Worm (Caenorhabditis elegans) whole organism, L4 larva: ENCODE measurements around the gene F08G2.7.

Experiments
- F44E2.7 ChIP-seq: fragments of 200-800 bp; sonication (Bioruptor generic); IDR thresholded peaks from 2 replicates; pipeline ENCODE4 v2.1.2; 2022; ENCODE audit warnings: missing genetic modification characterization, missing compliant biosample characterization
- R02D3.7 ChIP-seq: fragments of 150-350 bp; sonication (generic microtip); optimal IDR thresholded peaks from 3 replicates; lab custom pipeline; 2014; ENCODE audit warnings: missing biosample characterization, missing genetic modification characterization
- Y5F2A.4 ChIP-seq: fragments of 200-800 bp; sonication (Bioruptor generic); optimal IDR thresholded peaks from 2 replicates; lab custom pipeline; 2018; ENCODE audit warnings: mild to moderate bottlenecking, missing genetic modification characterization, missing compliant biosample characterization
- ZK546.5 ChIP-seq, 2 experiments: sonication (generic microtip); optimal IDR thresholded peaks; 2 replicates each; lab custom pipeline; 2017; ENCODE audit warnings: missing biosample characterization in 2 of 2, missing genetic modification characterization in 2 of 2
- aha-1 ChIP-seq: fragments of 150-350 bp; peaks from one replicate; lab custom pipeline; 2014; ENCODE audit warnings: missing biosample characterization, missing genetic modification characterization
- ceh-20 ChIP-seq: fragments of 200-800 bp; sonication (Bioruptor generic); IDR thresholded peaks from 2 replicates; pipeline ENCODE4 v1.3.6; 2022; ENCODE audit warnings: missing genetic modification reagents, missing genetic modification characterization, missing compliant biosample characterization
- ceh-28 ChIP-seq: fragments of 150-350 bp; optimal IDR thresholded peaks from 2 replicates; lab custom pipeline; 2014; ENCODE audit warnings: missing biosample characterization, missing genetic modification reagents, missing genetic modification characterization
- cey-2 ChIP-seq: sonication (generic microtip); optimal IDR thresholded peaks from 3 replicates; lab custom pipeline; 2017; ENCODE audit warnings: missing genetic modification characterization, mild to moderate bottlenecking, missing compliant biosample characterization, antibody characterized with exemption, borderline replicate concordance; ENCODE audit not compliant: insufficient read depth
- daf-16 ChIP-seq, 3 experiments: sonication (generic microtip); optimal IDR thresholded peaks; 2 replicates each; lab custom pipeline; 2016 to 2017; ENCODE audit warnings: missing genetic modification characterization in 3 of 3, missing genetic modification reagents in 3 of 3, mild to moderate bottlenecking in 2 of 3, missing compliant biosample characterization in 2 of 3, missing biosample characterization in 1 of 3, moderate library complexity in 1 of 3
- dmd-6 ChIP-seq: fragments of 200-800 bp; sonication (Bioruptor generic); IDR thresholded peaks from 2 replicates; pipeline ENCODE4 v1.3.6; 2022; ENCODE audit warnings: missing genetic modification reagents, missing genetic modification characterization, missing compliant biosample characterization
- dve-1 ChIP-seq: sonication (generic microtip); optimal IDR thresholded peaks from 2 replicates; lab custom pipeline; 2017; ENCODE audit warnings: antibody characterized with exemption, mild to moderate bottlenecking, missing genetic modification characterization, missing compliant biosample characterization; ENCODE audit not compliant: insufficient read depth
- hif-1 ChIP-seq, 2 experiments: sonication (generic microtip); optimal IDR thresholded peaks; 2 replicates each; lab custom pipeline; 2016 to 2017; ENCODE audit warnings: missing compliant biosample characterization in 2 of 2, missing genetic modification characterization in 2 of 2, missing genetic modification reagents in 2 of 2, missing genotype in 2 of 2, mild to moderate bottlenecking in 1 of 2
- hlh-11 ChIP-seq: fragments of 200-800 bp; sonication (Bioruptor generic); optimal IDR thresholded peaks from 2 replicates; lab custom pipeline; 2018; ENCODE audit warnings: mild to moderate bottlenecking, missing genetic modification characterization, missing compliant biosample characterization
- hlh-30 ChIP-seq: sonication (generic microtip); optimal IDR thresholded peaks from 2 replicates; lab custom pipeline; 2017; ENCODE audit warnings: antibody characterized with exemption, mild to moderate bottlenecking, missing genetic modification characterization, missing compliant biosample characterization; ENCODE audit not compliant: insufficient read depth
- jun-1 ChIP-seq: fragments of 150-350 bp; optimal IDR thresholded peaks from 2 replicates; lab custom pipeline; 2014; ENCODE audit warnings: missing biosample characterization, missing genetic modification reagents, missing genetic modification characterization
- lim-7 ChIP-seq: fragments of 200-800 bp; sonication (Bioruptor generic); IDR thresholded peaks from 2 replicates; pipeline ENCODE4 v1.3.6; 2022; ENCODE audit warnings: missing genetic modification characterization, missing compliant biosample characterization
- lin-29 ChIP-seq: fragments of 200-800 bp; sonication (Bioruptor generic); IDR thresholded peaks from 2 replicates; pipeline ENCODE4 v1.3.6; 2022; ENCODE audit warnings: missing genetic modification reagents, missing genetic modification characterization, missing compliant biosample characterization
- lin-38 ChIP-seq: fragments of 200-800 bp; sonication (Bioruptor generic); IDR thresholded peaks from 2 replicates; pipeline ENCODE4 v1.3.6; 2022; ENCODE audit warnings: missing genetic modification reagents, missing genetic modification characterization, missing compliant biosample characterization
- madf-5 ChIP-seq, 2 experiments: fragments of 200-800 bp; sonication (Bioruptor generic); IDR thresholded peaks; 2 replicates each; pipeline ENCODE4 v1.3.6; 2022; ENCODE audit warnings: missing compliant biosample characterization in 2 of 2, missing genetic modification characterization in 2 of 2
- mes-2 ChIP-seq: sonication (generic microtip); optimal IDR thresholded peaks from 2 replicates; lab custom pipeline; 2016; ENCODE audit warnings: missing genotype, mild to moderate bottlenecking, missing genetic modification characterization, missing compliant biosample characterization; ENCODE audit not compliant: poor library complexity, severe bottlenecking
- mxl-3 ChIP-seq: fragments of 200-800 bp; sonication (Bioruptor generic); optimal IDR thresholded peaks from 2 replicates; lab custom pipeline; 2018; ENCODE audit warnings: mild to moderate bottlenecking, missing genetic modification characterization, missing compliant biosample characterization
- nhr-28 ChIP-seq: fragments of 150-350 bp; optimal IDR thresholded peaks from 2 replicates; lab custom pipeline; 2014; ENCODE audit warnings: missing biosample characterization, missing genetic modification characterization
- nhr-41 ChIP-seq: fragments of 200-800 bp; sonication (Bioruptor generic); IDR thresholded peaks from 2 replicates; pipeline ENCODE4 v1.3.6; 2022; ENCODE audit warnings: missing genetic modification reagents, missing genetic modification characterization, missing compliant biosample characterization
- nhr-42 ChIP-seq: fragments of 200-800 bp; sonication (Bioruptor generic); IDR thresholded peaks from 2 replicates; pipeline ENCODE4 v1.3.6; 2022; ENCODE audit warnings: missing genetic modification characterization, missing compliant biosample characterization
- nhr-76 ChIP-seq: fragments of 150-350 bp; optimal IDR thresholded peaks from 2 replicates; lab custom pipeline; 2014; ENCODE audit warnings: missing biosample characterization, missing genetic modification characterization
- nhr-77 ChIP-seq: fragments of 150-350 bp; optimal IDR thresholded peaks from 2 replicates; lab custom pipeline; 2014; ENCODE audit warnings: missing biosample characterization, missing genetic modification characterization
- pqm-1 ChIP-seq: sonication (generic microtip); optimal IDR thresholded peaks from 2 replicates; lab custom pipeline; 2017; ENCODE audit warnings: missing biosample characterization, missing genetic modification characterization
- rbr-2 ChIP-seq: sonication (generic microtip); optimal IDR thresholded peaks from 2 replicates; lab custom pipeline; 2016; ENCODE audit warnings: missing genotype, missing genetic modification characterization, missing compliant biosample characterization
- set-16 ChIP-seq: fragments of 200-800 bp; sonication (Bioruptor generic); IDR thresholded peaks from 2 replicates; pipeline ENCODE4 v1.3.6; 2022; ENCODE audit warnings: missing genetic modification reagents, missing genetic modification characterization, missing compliant biosample characterization
- skn-1 ChIP-seq: fragments of 150-350 bp; optimal IDR thresholded peaks from 2 replicates; lab custom pipeline; 2014; ENCODE audit warnings: missing biosample characterization, missing genetic modification characterization
- tra-1 ChIP-seq: fragments of 200-800 bp; sonication (Bioruptor generic); IDR thresholded peaks from 2 replicates; pipeline ENCODE4 v1.3.6; 2022; ENCODE audit warnings: missing genetic modification reagents, missing genetic modification characterization, missing compliant biosample characterization
- unc-62 ChIP-seq, 3 experiments: fragments of 150-350 bp in 1 of 3; sonication (generic microtip); optimal IDR thresholded peaks in 2 of 3; peaks in 1 of 3; 1 replicate in 1 of 3; 2 replicates in 2 of 3; lab custom pipeline; 2014 to 2017; ENCODE audit warnings: missing biosample characterization in 3 of 3, missing genetic modification characterization in 3 of 3, missing genetic modification reagents in 3 of 3, missing genotype in 1 of 3
- vab-7 ChIP-seq: fragments of 200-800 bp; sonication (Bioruptor generic); IDR thresholded peaks from 2 replicates; pipeline ENCODE4 v1.3.6; 2022; ENCODE audit warnings: missing genetic modification reagents, missing genetic modification characterization, missing compliant biosample characterization

F08G2.7 gene

ce11 chrII:13860900-13861299 is 19.9 kb upstream of the F08G2.7 start:
- TF ChIP-seq vab-7 (no peak), cey-2 (tag; lab: Kevin White, UChicago) (no peak), nhr-28 (tag; lab: Kevin White, UChicago) (peak; percentile 83), R02D3.7 (no peak), jun-1 (tag; lab: Kevin White, UChicago) (no peak), ceh-20 (GFP tag; lab: Robert Waterston, UW) (no peak), pqm-1 (tag; lab: Kevin White, UChicago) (peak; percentile 92), skn-1 (tag; lab: Kevin White, UChicago) (no peak), lin-29 (GFP tag; lab: Robert Waterston, UW) (no peak), nhr-77 (tag; lab: Kevin White, UChicago) (peak; percentile 68), dmd-6 (GFP tag; lab: Robert Waterston, UW) (peak; percentile 73), dve-1 (peak; percentile 42), nhr-41 (GFP tag; lab: Robert Waterston, UW) (no peak), hlh-11 (tag; lab: Kevin White, UChicago) (peak; percentile 61), ceh-28 (no peak), hlh-30 (tag; lab: Kevin White, UChicago) (peak; percentile 61), mxl-3 (GFP tag; lab: Kevin White, UChicago) (peak; percentile 54), F44E2.7 (GFP tag; lab: Robert Waterston, UW) (no peak), hif-1 (tag; optimal IDR thresholded peaks at IDR 0.05; lab: Kevin White, UChicago) (no peak), lin-38 (GFP tag; lab: Robert Waterston, UW) (no peak), daf-16 (GFP tag; optimal IDR thresholded peaks at IDR 0.05; lab: Kevin White, UChicago) (no peak), daf-16 (tag; optimal IDR thresholded peaks at IDR 0.05; lab: Kevin White, UChicago) (peak; percentile 5)

- TF ChIP-seq nhr-77 (tag; lab: Kevin White, UChicago) (peak; percentile 63), hlh-11 (tag; lab: Kevin White, UChicago) (peak; percentile 44), ZK546.5 (tag; optimal IDR thresholded peaks at IDR 0.05; lab: Kevin White, UChicago) (no peak), tra-1 (GFP tag; lab: Robert Waterston, UW) (no peak), lim-7 (GFP tag; lab: Robert Waterston, UW) (no peak), nhr-76 (no peak), daf-16 (GFP tag; optimal IDR thresholded peaks at IDR 0.05; lab: Kevin White, UChicago) (no peak), daf-16 (tag; optimal IDR thresholded peaks at IDR 0.05; lab: Kevin White, UChicago) (peak; percentile 48), Y5F2A.4 (GFP tag; lab: Kevin White, UChicago) (no peak), nhr-28 (tag; lab: Kevin White, UChicago) (peak; percentile 57), nhr-42 (peak; percentile 38; the same call in 1 of the 2 replicates), pqm-1 (tag; lab: Kevin White, UChicago) (peak; percentile 30), rbr-2 (no peak), dve-1 (peak; percentile 44), dmd-6 (GFP tag; lab: Robert Waterston, UW) (peak; percentile 22; the same call in 1 of the 2 replicates), mes-2 (peak; percentile 38), aha-1 (peak; percentile 40)
These were observed 18.9 kb upstream of the F08G2.7 start for ce11 chrII:13859847-13860246.

- peak; percentile 92 for TF ChIP-seq set-16 (GFP tag; lab: Robert Waterston, UW)
- TF ChIP-seq cey-2 (tag; lab: Kevin White, UChicago), result no peak
- TF ChIP-seq, all 104 proteins: peak for 1
These were observed 17.4 kb upstream of the F08G2.7 start for ce11 chrII:13858352-13858751.

- TF ChIP-seq madf-5 (GFP tag; IDR thresholded peaks at IDR 0.05; lab: Robert Waterston, UW) (no peak), unc-62 (GFP tag; optimal IDR thresholded peaks at IDR 0.05 in 1 of 2; lab: Kevin White, UChicago) (peak in 1 of 2 experiments; percentile 42), unc-62 (tag; optimal IDR thresholded peaks at IDR 0.05; lab: Kevin White, UChicago) (no peak)
These were observed 14.4 kb upstream of the F08G2.7 start for ce11 chrII:13855352-13855751.
